Worm (Caenorhabditis elegans) whole organism, L2 larva: ENCODE measurements around the gene ncs-1.

Source experiments
- C34F6.9 ChIP-seq: fragments of 150-350 bp; optimal IDR thresholded peaks from 2 replicates; lab custom pipeline; 2014; ENCODE audit warnings: missing biosample characterization, missing genetic modification characterization
- F13H6.1 ChIP-seq: sonication (generic microtip); optimal IDR thresholded peaks from 2 replicates; lab custom pipeline; 2016; ENCODE audit warnings: missing genetic modification characterization, missing compliant biosample characterization
- R02D3.7 ChIP-seq: fragments of 150-350 bp; optimal IDR thresholded peaks from 2 replicates; lab custom pipeline; 2014; ENCODE audit warnings: missing biosample characterization, missing genetic modification characterization
- Y55F3AM.14 ChIP-seq: fragments of 200-800 bp; sonication (Bioruptor generic); optimal IDR thresholded peaks from 2 replicates; lab custom pipeline; 2018; ENCODE audit warnings: mild to moderate bottlenecking, missing genetic modification characterization, missing compliant biosample characterization
- ZK546.5 ChIP-seq: sonication (generic microtip); optimal IDR thresholded peaks from 2 replicates; lab custom pipeline; 2017; ENCODE audit warnings: missing biosample characterization, missing genetic modification characterization
- alr-1 ChIP-seq: fragments of 150-350 bp; optimal IDR thresholded peaks from 2 replicates; lab custom pipeline; 2014; ENCODE audit warnings: missing biosample characterization, missing genetic modification characterization
- aly-2 ChIP-seq: fragments of 150-350 bp; optimal IDR thresholded peaks from 2 replicates; lab custom pipeline; 2014; ENCODE audit warnings: missing biosample characterization, missing genetic modification characterization
- ama-1 ChIP-seq: fragments of 150-350 bp; optimal IDR thresholded peaks from 2 replicates; lab custom pipeline; 2018; ENCODE audit warnings: inconsistent platforms
- blmp-1 ChIP-seq: sonication (generic microtip); optimal IDR thresholded peaks from 2 replicates; lab custom pipeline; 2017; ENCODE audit warnings: missing genetic modification characterization, mild to moderate bottlenecking, missing compliant biosample characterization, antibody characterized with exemption, moderate library complexity; ENCODE audit not compliant: insufficient read depth
- ceh-16 ChIP-seq: fragments of 150-350 bp; optimal IDR thresholded peaks from 2 replicates; lab custom pipeline; 2014; ENCODE audit warnings: missing biosample characterization, missing genetic modification characterization
- ceh-82 ChIP-seq: fragments of 150-350 bp; optimal IDR thresholded peaks from 2 replicates; lab custom pipeline; 2014; ENCODE audit warnings: missing biosample characterization, missing genetic modification characterization
- crh-2 ChIP-seq: sonication (generic microtip); optimal IDR thresholded peaks from 2 replicates; lab custom pipeline; 2017; ENCODE audit warnings: missing biosample characterization, missing genetic modification characterization
- egl-27 ChIP-seq: sonication (generic microtip); optimal IDR thresholded peaks from 3 replicates; lab custom pipeline; 2017; ENCODE audit warnings: missing biosample characterization, missing genetic modification reagents, missing genetic modification characterization
- elt-1 ChIP-seq: fragments of 150-350 bp; optimal IDR thresholded peaks from 2 replicates; lab custom pipeline; 2014; ENCODE audit warnings: missing biosample characterization, missing genetic modification characterization
- elt-3 ChIP-seq: sonication (generic microtip); optimal IDR thresholded peaks from 2 replicates; lab custom pipeline; 2017; ENCODE audit warnings: missing biosample characterization, missing genetic modification characterization
- fos-1 ChIP-seq: fragments of 150-350 bp; optimal IDR thresholded peaks from 2 replicates; lab custom pipeline; 2014; ENCODE audit warnings: missing biosample characterization, missing genetic modification characterization
- gmeb-1 ChIP-seq: fragments of 150-350 bp; optimal IDR thresholded peaks from 2 replicates; lab custom pipeline; 2014; ENCODE audit warnings: missing biosample characterization, missing genetic modification characterization
- lin-11 ChIP-seq: fragments of 150-350 bp; sonication (generic microtip); optimal IDR thresholded peaks from 2 replicates; lab custom pipeline; 2014; ENCODE audit warnings: missing biosample characterization, missing genetic modification characterization, inconsistent platforms, mixed read lengths
- lin-13 ChIP-seq: fragments of 150-350 bp; optimal IDR thresholded peaks from 2 replicates; lab custom pipeline; 2014; ENCODE audit warnings: missing biosample characterization, missing genetic modification reagents, missing genetic modification characterization
- lin-39 ChIP-seq: fragments of 150-350 bp; optimal IDR thresholded peaks from 2 replicates; lab custom pipeline; 2014; ENCODE audit warnings: missing biosample characterization, missing genetic modification reagents, missing genetic modification characterization
- lsy-2 ChIP-seq, 2 experiments: fragments of 150-350 bp in 1 of 2; sonication (generic microtip) in 1 of 2; optimal IDR thresholded peaks; 2 replicates each; lab custom pipeline; 2014 to 2017; ENCODE audit warnings: missing biosample characterization in 2 of 2, missing genetic modification characterization in 2 of 2
- mab-5 ChIP-seq: fragments of 150-350 bp; optimal IDR thresholded peaks from 2 replicates; lab custom pipeline; 2014; ENCODE audit warnings: missing biosample characterization, missing genetic modification characterization
- mbf-1 ChIP-seq: sonication (generic microtip); optimal IDR thresholded peaks from 2 replicates; lab custom pipeline; 2017; ENCODE audit warnings: missing biosample characterization, missing genetic modification characterization
- mdl-1 ChIP-seq, 2 experiments: fragments of 150-350 bp in 1 of 2; sonication (generic microtip) in 1 of 2; optimal IDR thresholded peaks; 2 replicates each; lab custom pipeline; 2017; ENCODE audit warnings: missing biosample characterization in 2 of 2, missing genetic modification characterization in 2 of 2
- nhr-10 ChIP-seq: sonication (generic microtip); optimal IDR thresholded peaks from 2 replicates; lab custom pipeline; 2017; ENCODE audit warnings: missing biosample characterization, missing genetic modification characterization
- nhr-11 ChIP-seq: fragments of 150-350 bp; optimal IDR thresholded peaks from 2 replicates; lab custom pipeline; 2014; ENCODE audit warnings: missing biosample characterization, missing genetic modification characterization
- nhr-12 ChIP-seq: fragments of 150-350 bp; optimal IDR thresholded peaks from 2 replicates; lab custom pipeline; 2014; ENCODE audit warnings: missing biosample characterization, missing genetic modification characterization
- nhr-129 ChIP-seq: fragments of 150-350 bp; optimal IDR thresholded peaks from 2 replicates; lab custom pipeline; 2014; ENCODE audit warnings: missing biosample characterization, missing genetic modification characterization
- nhr-21 ChIP-seq: fragments of 150-350 bp; optimal IDR thresholded peaks from 2 replicates; lab custom pipeline; 2014; ENCODE audit warnings: missing biosample characterization, missing genetic modification characterization
- nhr-23 ChIP-seq: fragments of 150-350 bp; optimal IDR thresholded peaks from 2 replicates; lab custom pipeline; 2014; ENCODE audit warnings: missing biosample characterization, missing genetic modification reagents, missing genetic modification characterization
- nhr-237 ChIP-seq: fragments of 150-350 bp; optimal IDR thresholded peaks from 2 replicates; lab custom pipeline; 2014; ENCODE audit warnings: missing biosample characterization, missing genetic modification characterization
- nhr-25 ChIP-seq: fragments of 150-350 bp; sonication (generic microtip); optimal IDR thresholded peaks from 3 replicates; lab custom pipeline; 2014; ENCODE audit warnings: missing biosample characterization, missing genetic modification characterization
- nhr-6 ChIP-seq: fragments of 150-350 bp; optimal IDR thresholded peaks from 2 replicates; lab custom pipeline; 2014; ENCODE audit warnings: missing biosample characterization, missing genetic modification characterization
- nhr-77 ChIP-seq: fragments of 150-350 bp; optimal IDR thresholded peaks from 2 replicates; lab custom pipeline; 2014; ENCODE audit warnings: missing biosample characterization, missing genetic modification characterization
- peb-1 ChIP-seq: fragments of 150-350 bp; optimal IDR thresholded peaks from 2 replicates; lab custom pipeline; 2014; ENCODE audit warnings: missing biosample characterization, missing genetic modification characterization
- sem-4 ChIP-seq: fragments of 150-350 bp; optimal IDR thresholded peaks from 2 replicates; lab custom pipeline; 2014; ENCODE audit warnings: missing biosample characterization, missing genetic modification reagents, missing genetic modification characterization
- skn-1 ChIP-seq: sonication (generic microtip); optimal IDR thresholded peaks from 2 replicates; lab custom pipeline; 2017; ENCODE audit warnings: missing biosample characterization, missing genetic modification characterization
- sma-3 ChIP-seq: sonication (generic microtip); optimal IDR thresholded peaks from 2 replicates; lab custom pipeline; 2016; ENCODE audit warnings: missing genetic modification reagents, missing genetic modification characterization, missing compliant biosample characterization
- sma-9 ChIP-seq, 2 experiments: fragments of 150-350 bp in 1 of 2; sonication (generic microtip) in 1 of 2; optimal IDR thresholded peaks; 2 replicates each; lab custom pipeline; 2014 to 2016; ENCODE audit warnings: missing genetic modification characterization in 2 of 2, mild to moderate bottlenecking in 1 of 2, missing biosample characterization in 1 of 2, missing compliant biosample characterization in 1 of 2, missing genetic modification reagents in 1 of 2, moderate library complexity in 1 of 2
- snpc-4 ChIP-seq: fragments of 150-350 bp; optimal IDR thresholded peaks from 2 replicates; lab custom pipeline; 2014; ENCODE audit warnings: missing biosample characterization, missing genetic modification characterization
- unc-55 ChIP-seq: fragments of 150-350 bp; sonication (generic microtip); optimal IDR thresholded peaks from 3 replicates; lab custom pipeline; 2014; ENCODE audit warnings: missing biosample characterization, missing genetic modification reagents, missing genetic modification characterization
- unc-62 ChIP-seq: fragments of 150-350 bp; optimal IDR thresholded peaks from 2 replicates; lab custom pipeline; 2014; ENCODE audit warnings: missing biosample characterization, missing genetic modification reagents, missing genetic modification characterization
- zag-1 ChIP-seq: fragments of 150-350 bp; optimal IDR thresholded peaks from 2 replicates; lab custom pipeline; 2014; ENCODE audit warnings: missing biosample characterization, missing genetic modification characterization
- ztf-1 ChIP-seq: fragments of 200-800 bp; sonication (Bioruptor generic); conservative IDR thresholded peaks from 2 replicates; pipeline ENCODE4 v1.3.6; 2022; ENCODE audit warnings: missing genetic modification characterization, missing compliant biosample characterization
- ztf-11 ChIP-seq: sonication (generic microtip); optimal IDR thresholded peaks from 2 replicates; lab custom pipeline; 2017; ENCODE audit warnings: missing biosample characterization, missing genetic modification characterization

The ncs-1 gene

DNA sequence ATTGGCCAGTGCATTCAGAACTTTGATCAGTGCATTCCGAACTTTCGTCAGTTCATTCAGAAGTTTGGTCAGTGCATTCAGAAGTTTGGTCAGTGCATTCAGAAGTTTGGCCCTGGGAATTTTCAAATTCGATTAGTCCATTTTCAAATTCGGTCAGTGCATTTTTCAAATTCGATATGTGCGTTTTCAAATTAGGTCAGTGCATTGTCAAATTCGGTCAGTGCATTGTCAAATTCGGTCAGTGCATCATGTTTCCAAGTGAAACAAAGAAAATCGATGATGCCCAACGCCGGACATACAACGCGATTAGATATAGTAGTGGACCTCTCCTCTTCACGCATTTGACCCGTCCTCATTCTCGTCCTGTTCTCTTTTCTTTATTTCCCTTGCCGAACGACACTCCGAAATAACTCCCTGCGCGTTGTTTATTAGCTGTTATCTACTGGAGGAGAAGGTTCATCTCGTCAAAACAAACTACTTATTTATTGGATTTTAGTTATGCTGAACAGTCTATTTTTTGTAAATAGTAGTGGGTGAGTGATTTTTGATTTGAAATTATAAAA, 8.5 kb downstream of the ncs-1 start, which contains the start of gene apm-3 (continued):
- TF ChIP-seq sem-4 (tag; lab: Kevin White, UChicago) = no peak
- no peak for TF ChIP-seq unc-62
- no peak for TF ChIP-seq blmp-1
- no peak for TF ChIP-seq fos-1 (tag; lab: Kevin White, UChicago)
- TF ChIP-seq nhr-11 (tag; lab: Kevin White, UChicago) = no peak
- TF ChIP-seq elt-1 (tag; lab: Kevin White, UChicago) = no peak
- no peak for TF ChIP-seq nhr-237 (tag; lab: Kevin White, UChicago)
- no peak for TF ChIP-seq lin-39
- no peak for TF ChIP-seq lin-11

DNA sequence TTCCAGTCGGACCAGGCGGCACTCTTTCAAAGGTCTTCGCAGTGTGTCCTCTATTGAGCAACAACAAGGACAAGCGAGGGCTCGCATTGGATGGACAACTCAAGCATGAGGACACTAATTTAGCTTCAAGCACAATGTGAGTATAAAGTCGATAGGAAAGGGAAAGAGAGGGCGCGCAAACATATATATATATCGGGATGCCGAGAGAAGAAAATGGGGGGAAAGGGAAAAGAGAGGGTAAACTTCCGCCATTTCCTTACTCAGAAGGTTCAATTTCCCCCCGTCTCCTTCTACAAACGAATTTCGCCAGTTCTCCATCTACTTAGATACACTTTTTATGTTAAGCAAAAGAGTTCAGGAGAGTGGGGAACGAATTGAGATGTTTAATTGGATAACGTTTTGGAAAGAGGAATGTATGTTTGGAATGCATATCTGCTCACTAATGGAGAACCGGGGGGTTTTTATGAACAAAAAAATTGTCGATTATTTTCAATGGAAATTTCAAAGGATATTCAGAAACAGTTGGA, 10.5 kb downstream of the ncs-1 start:
- TF ChIP-seq sma-9 (GFP tag; optimal IDR thresholded peaks at IDR 0.05; lab: Kevin White, UChicago) (peak; percentile 19), sma-9 (tag; optimal IDR thresholded peaks at IDR 0.05; lab: Kevin White, UChicago) (no peak), C34F6.9 (tag; lab: Kevin White, UChicago) (peak; percentile 32), sma-3 (GFP tag; lab: Kevin White, UChicago) (no peak), lsy-2 (tag; optimal IDR thresholded peaks at IDR 0.05; lab: Kevin White, UChicago) (peak in 1 of 2 experiments; percentile 23), snpc-4 (tag; lab: Kevin White, UChicago) (no peak), elt-1 (tag; lab: Kevin White, UChicago) (no peak), unc-55 (peak; percentile 5), F13H6.1 (peak; percentile 16)

DNA sequence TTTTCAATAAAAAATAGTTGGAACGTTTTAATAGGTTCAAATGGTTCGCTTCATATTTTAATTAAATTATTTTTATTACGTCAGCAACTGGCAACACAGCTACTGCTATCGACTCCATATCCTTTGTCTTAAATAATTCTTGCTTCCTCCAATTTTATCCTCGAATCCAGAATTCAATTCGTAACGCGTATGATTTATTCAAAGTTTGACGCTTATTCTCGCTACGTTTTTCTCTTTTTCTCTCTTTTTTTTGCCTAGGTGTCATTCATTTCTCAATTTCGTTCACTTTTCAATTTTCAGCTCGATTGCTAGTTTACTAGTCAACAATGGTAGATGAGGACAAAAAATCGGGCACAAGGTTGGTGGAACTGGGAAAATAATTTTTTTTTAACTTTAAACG, 12.6 kb downstream of the ncs-1 start, which contains the start of gene arr-1:
TSS of gene arr-1 (plus strand) at position 301 of the 400 bp plus-strand sequence.
- TF ChIP-seq nhr-10 (tag; lab: Kevin White, UChicago) (no peak), mab-5 (tag; lab: Kevin White, UChicago) (no peak), lsy-2 (tag; optimal IDR thresholded peaks at IDR 0.05; lab: Kevin White, UChicago) (no peak), sma-3 (GFP tag; lab: Kevin White, UChicago) (no peak)

DNA sequence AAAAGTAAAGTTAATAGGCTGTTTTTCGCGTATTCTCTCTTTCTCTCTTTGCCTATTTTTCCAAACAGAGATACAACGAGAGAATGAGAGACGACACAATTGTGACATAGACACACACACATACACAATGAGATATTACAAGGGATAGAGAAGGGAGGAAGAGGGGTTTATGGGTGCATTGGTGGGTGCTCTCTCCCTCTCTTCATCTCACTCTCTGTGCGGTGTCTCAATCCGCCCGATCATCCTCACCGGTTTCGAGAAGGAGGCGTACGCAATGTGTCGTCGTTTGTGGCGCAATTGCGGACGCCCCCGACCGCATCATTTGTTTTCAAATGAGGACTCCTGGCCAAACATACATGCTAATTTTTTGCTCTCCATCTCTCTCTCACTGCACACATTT, 13.6 kb downstream of the ncs-1 start:
- peak; percentile 75 for TF ChIP-seq nhr-25
- TF ChIP-seq zag-1 (tag; lab: Kevin White, UChicago) = peak; percentile 97
- no peak for TF ChIP-seq nhr-77 (tag; lab: Kevin White, UChicago)
- peak; percentile 87 for TF ChIP-seq nhr-21 (tag; lab: Kevin White, UChicago)
- peak; percentile 93 for TF ChIP-seq nhr-6 (tag; lab: Kevin White, UChicago)
- TF ChIP-seq crh-2 = peak; percentile 85
- peak; percentile 54 for TF ChIP-seq skn-1 (tag; lab: Kevin White, UChicago)
- peak; percentile 91 for TF ChIP-seq Y55F3AM.14 (GFP tag; lab: Kevin White, UChicago)
- no peak for TF ChIP-seq peb-1 (tag; lab: Kevin White, UChicago)
- TF ChIP-seq elt-1 (tag; lab: Kevin White, UChicago) = no peak
- TF ChIP-seq sma-3 (GFP tag; lab: Kevin White, UChicago) = peak; percentile 78
- no peak for TF ChIP-seq mbf-1 (tag; lab: Kevin White, UChicago)
- peak; percentile 77 to 90 for TF ChIP-seq lsy-2 (tag; optimal IDR thresholded peaks at IDR 0.05; lab: Kevin White, UChicago)
- peak; percentile 98 for TF ChIP-seq nhr-129 (tag; lab: Kevin White, UChicago)
- TF ChIP-seq nhr-10 (tag; lab: Kevin White, UChicago) = peak; percentile 58
- peak; percentile 73 for TF ChIP-seq aly-2 (tag; lab: Kevin White, UChicago)
- no peak for TF ChIP-seq ztf-1
- peak; percentile 94 for TF ChIP-seq sem-4 (tag; lab: Kevin White, UChicago)
- TF ChIP-seq mdl-1 (tag; optimal IDR thresholded peaks at IDR 0.05; lab: Kevin White, UChicago) = peak in 1 of 2 experiments; percentile 82
- TF ChIP-seq lin-13 (GFP tag; lab: Kevin White, UChicago) = peak; percentile 91
- TF ChIP-seq alr-1 (tag; lab: Kevin White, UChicago) = no peak
- no peak for TF ChIP-seq ama-1
- TF ChIP-seq mab-5 (tag; lab: Kevin White, UChicago) = peak; percentile 96
- TF ChIP-seq snpc-4 (tag; lab: Kevin White, UChicago) = peak; percentile 74
- peak; percentile 98 for TF ChIP-seq C34F6.9 (tag; lab: Kevin White, UChicago)
- no peak for TF ChIP-seq nhr-237 (tag; lab: Kevin White, UChicago)
- TF ChIP-seq nhr-12 (tag; lab: Kevin White, UChicago) = no peak
- peak; percentile 94 for TF ChIP-seq egl-27 (tag; lab: Kevin White, UChicago)
- TF ChIP-seq elt-3 = no peak
- peak; percentile 13 for TF ChIP-seq ZK546.5 (tag; lab: Kevin White, UChicago)
- peak; percentile 57 for TF ChIP-seq blmp-1
- TF ChIP-seq ztf-11 = peak; percentile 44
- no peak for TF ChIP-seq R02D3.7 (tag; lab: Kevin White, UChicago)
- peak; percentile 99 for TF ChIP-seq unc-55
- TF ChIP-seq nhr-23 (tag; lab: Kevin White, UChicago) = no peak
- peak; percentile 84 for TF ChIP-seq ceh-16
- peak; percentile 84 for TF ChIP-seq fos-1 (tag; lab: Kevin White, UChicago)
- TF ChIP-seq unc-62 = peak; percentile 51
- TF ChIP-seq gmeb-1 (tag; lab: Kevin White, UChicago) = peak; percentile 64
- TF ChIP-seq ceh-82 = no peak
